Worm (Caenorhabditis elegans): Measurements from ENCODE around the gene unc-51.

Gene unc-51

DNA sequence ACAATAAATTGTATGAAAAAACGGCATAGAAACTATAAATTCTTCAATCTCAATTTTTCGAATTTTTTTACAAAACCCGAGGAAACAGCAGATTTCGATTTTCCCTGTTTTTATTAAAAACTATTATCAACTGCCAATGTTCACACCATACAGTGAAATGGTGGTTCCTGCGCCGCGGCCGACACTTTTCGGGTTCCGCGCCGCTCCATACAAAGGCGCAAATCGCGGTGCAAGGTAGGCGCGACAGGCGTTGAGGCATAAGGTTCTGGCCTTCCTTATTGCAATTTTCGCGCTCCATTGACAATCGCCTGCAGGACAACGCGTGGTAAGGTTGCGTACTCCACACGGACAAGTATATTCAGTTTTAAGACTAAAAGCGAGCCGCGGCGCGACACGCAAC is 17.5 kb downstream of the unc-51 start:
- TF ChIP-seq ref-1 (GFP tag; conservative IDR thresholded peaks at IDR 0.05): no peak
- no peak for TF ChIP-seq ztf-29 (GFP tag; IDR thresholded peaks at IDR 0.05)
- TF ChIP-seq ztf-23 (GFP tag; IDR thresholded peaks at IDR 0.05): no peak
- TF ChIP-seq cog-1 (tag; optimal IDR thresholded peaks at IDR 0.05): no peak
- no peak for TF ChIP-seq flt-1 (GFP tag; IDR thresholded peaks at IDR 0.05)
- TF ChIP-seq T22C8.4 (GFP tag; IDR thresholded peaks at IDR 0.05): no peak
- TF ChIP-seq med-1 (GFP tag; optimal IDR thresholded peaks at IDR 0.05; ENCODE audit: insufficient read depth): no peak
- no peak for TF ChIP-seq tab-1 (GFP tag; IDR thresholded peaks at IDR 0.05)
- TF ChIP-seq klf-2 (GFP tag; conservative IDR thresholded peaks at IDR 0.05): no peak

DNA sequence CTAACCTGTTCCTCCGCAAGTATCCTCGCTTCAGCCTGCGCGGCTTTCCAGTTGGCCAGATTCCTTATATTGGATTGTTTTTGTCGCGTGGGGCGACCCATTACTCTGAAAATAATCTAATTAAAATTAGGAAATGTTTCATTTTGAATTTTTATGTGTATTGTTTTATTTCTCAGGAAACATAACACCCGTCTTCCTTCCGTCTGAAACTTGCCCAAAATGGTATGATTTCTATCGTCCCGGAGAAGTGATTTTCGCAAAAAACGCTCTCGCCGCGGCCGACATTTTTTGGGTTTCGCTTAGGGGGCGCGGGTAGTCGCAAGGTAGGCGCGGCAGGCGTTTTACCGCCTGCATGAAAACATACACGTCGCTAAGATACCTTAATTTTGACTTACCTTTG is 18.1 kb downstream of the unc-51 start, which contains the start of gene clec-260:
clec-260 (minus strand) TSS at position 101 of the 400 bp plus-strand sequence.
- TF ChIP-seq tab-1 (GFP tag; IDR thresholded peaks at IDR 0.05): no peak
- TF ChIP-seq klf-2 (GFP tag; conservative IDR thresholded peaks at IDR 0.05): no peak
- TF ChIP-seq ztf-29 (GFP tag; IDR thresholded peaks at IDR 0.05): no peak
- TF ChIP-seq med-1 (GFP tag; optimal IDR thresholded peaks at IDR 0.05; ENCODE audit: insufficient read depth): no peak
- TF ChIP-seq flt-1 (GFP tag; IDR thresholded peaks at IDR 0.05): no peak
- no peak for TF ChIP-seq T22C8.4 (GFP tag; IDR thresholded peaks at IDR 0.05)
- TF ChIP-seq cog-1 (tag; optimal IDR thresholded peaks at IDR 0.05): no peak
- TF ChIP-seq ref-1 (GFP tag; conservative IDR thresholded peaks at IDR 0.05): no peak
- no peak for TF ChIP-seq ztf-23 (GFP tag; IDR thresholded peaks at IDR 0.05)

DNA sequence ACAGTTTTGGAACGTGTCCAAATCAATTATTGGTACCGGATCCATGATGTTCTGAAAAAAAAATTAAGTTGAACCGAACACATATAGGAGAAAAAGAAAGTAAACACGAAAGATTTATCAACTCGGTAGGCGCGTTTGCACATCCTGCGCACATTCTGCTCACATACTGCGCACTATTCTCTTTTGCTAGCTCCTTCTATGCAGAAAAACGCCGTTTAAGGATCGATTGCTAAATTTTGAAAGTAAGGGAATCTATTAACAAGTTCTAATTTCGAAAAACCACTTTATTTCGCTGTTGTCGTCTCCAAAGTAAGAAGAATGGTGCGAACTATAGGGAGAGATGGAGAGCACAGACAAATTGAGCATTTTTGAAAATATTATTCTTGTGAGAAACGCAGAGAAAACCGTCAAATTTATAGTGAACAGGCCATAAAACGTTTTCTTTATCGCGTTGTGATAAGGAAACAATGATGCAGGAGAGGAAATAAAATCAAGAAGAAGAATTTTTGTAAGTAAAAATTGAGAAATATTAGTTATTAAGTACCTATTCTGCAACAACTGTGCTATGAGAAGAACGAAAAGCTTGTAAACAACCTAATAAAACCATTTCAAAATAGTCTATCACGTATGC is 22.3 kb downstream of the unc-51 start, which contains the start of gene Y60A3A.24:
Y60A3A.24 (minus strand) TSS at position 51 of the 631 bp plus-strand sequence.
- no peak for TF ChIP-seq klf-2 (GFP tag; conservative IDR thresholded peaks at IDR 0.05)
- no peak for TF ChIP-seq flt-1 (GFP tag; IDR thresholded peaks at IDR 0.05)
- TF ChIP-seq ref-1 (GFP tag; conservative IDR thresholded peaks at IDR 0.05): no peak
- TF ChIP-seq T22C8.4 (GFP tag; IDR thresholded peaks at IDR 0.05): no peak
- no peak for TF ChIP-seq ztf-29 (GFP tag; IDR thresholded peaks at IDR 0.05)
- TF ChIP-seq ztf-23 (GFP tag; IDR thresholded peaks at IDR 0.05): no peak
- TF ChIP-seq med-1 (GFP tag; optimal IDR thresholded peaks at IDR 0.05; ENCODE audit: insufficient read depth): no peak
- TF ChIP-seq cog-1 (tag; optimal IDR thresholded peaks at IDR 0.05): no peak
- TF ChIP-seq tab-1 (GFP tag; IDR thresholded peaks at IDR 0.05): no peak

ce11 chrV:19978220-19978619 is 26.1 kb downstream of the unc-51 start, which contains the start of gene srh-183:
Gene srh-183 (minus strand): TSS chrV:19978320.
- TF ChIP-seq ztf-29 (GFP tag; IDR thresholded peaks at IDR 0.05): no peak
- no peak for TF ChIP-seq ztf-23 (GFP tag; IDR thresholded peaks at IDR 0.05)
- no peak for TF ChIP-seq ref-1 (GFP tag; conservative IDR thresholded peaks at IDR 0.05)
- TF ChIP-seq tab-1 (GFP tag; IDR thresholded peaks at IDR 0.05): no peak
- TF ChIP-seq T22C8.4 (GFP tag; IDR thresholded peaks at IDR 0.05): no peak
- no peak for TF ChIP-seq klf-2 (GFP tag; conservative IDR thresholded peaks at IDR 0.05)
- no peak for TF ChIP-seq med-1 (GFP tag; optimal IDR thresholded peaks at IDR 0.05; ENCODE audit: insufficient read depth)
- TF ChIP-seq cog-1 (tag; optimal IDR thresholded peaks at IDR 0.05): no peak
- no peak for TF ChIP-seq flt-1 (GFP tag; IDR thresholded peaks at IDR 0.05)

- TF ChIP-seq flt-1 (GFP tag; IDR thresholded peaks at IDR 0.05) (no peak), tab-1 (GFP tag; IDR thresholded peaks at IDR 0.05) (no peak), ztf-29 (GFP tag; IDR thresholded peaks at IDR 0.05) (no peak), T22C8.4 (GFP tag; IDR thresholded peaks at IDR 0.05) (no peak), ref-1 (GFP tag; conservative IDR thresholded peaks at IDR 0.05) (no peak), klf-2 (GFP tag; conservative IDR thresholded peaks at IDR 0.05) (no peak), ztf-23 (GFP tag; IDR thresholded peaks at IDR 0.05) (no peak), med-1 (GFP tag; optimal IDR thresholded peaks at IDR 0.05; ENCODE audit: insufficient read depth) (no peak), cog-1 (tag; optimal IDR thresholded peaks at IDR 0.05) (no peak)
Measured at ce11 chrV:19972984-19973383, 31.3 kb downstream of the unc-51 start, which contains the start of gene srh-173. Gene srh-173 (plus strand): TSS chrV:19973284.

DNA sequence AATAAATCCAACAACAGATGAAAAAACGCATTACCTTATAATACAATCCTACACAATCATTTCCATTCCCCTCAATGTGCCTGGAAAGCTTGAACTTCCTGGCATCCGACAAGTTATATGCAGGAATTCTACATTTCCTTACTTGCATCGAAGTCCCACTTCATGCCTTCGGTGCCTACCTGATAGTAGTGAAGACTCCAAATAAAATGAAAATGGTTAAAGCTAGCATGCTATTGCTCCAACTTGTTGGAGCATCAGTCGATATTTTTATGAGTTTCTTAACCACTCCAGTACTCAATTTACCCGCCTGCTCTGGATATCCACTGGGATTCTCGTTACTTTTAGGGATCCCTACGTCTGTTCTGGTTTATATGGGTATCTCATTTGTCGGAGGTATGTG is 38.7 kb downstream of the unc-51 start, which contains the start of gene srh-171:
srh-171 (plus strand) TSS at position 75 of the 400 bp plus-strand sequence.
- TF ChIP-seq cog-1 (tag; optimal IDR thresholded peaks at IDR 0.05): no peak
- no peak for TF ChIP-seq flt-1 (GFP tag; IDR thresholded peaks at IDR 0.05)
- no peak for TF ChIP-seq ref-1 (GFP tag; conservative IDR thresholded peaks at IDR 0.05)
- TF ChIP-seq tab-1 (GFP tag; IDR thresholded peaks at IDR 0.05): no peak
- no peak for TF ChIP-seq T22C8.4 (GFP tag; IDR thresholded peaks at IDR 0.05)
- TF ChIP-seq med-1 (GFP tag; optimal IDR thresholded peaks at IDR 0.05; ENCODE audit: insufficient read depth): no peak
- TF ChIP-seq ztf-29 (GFP tag; IDR thresholded peaks at IDR 0.05): no peak
- no peak for TF ChIP-seq ztf-23 (GFP tag; IDR thresholded peaks at IDR 0.05)
- no peak for TF ChIP-seq klf-2 (GFP tag; conservative IDR thresholded peaks at IDR 0.05)

DNA sequence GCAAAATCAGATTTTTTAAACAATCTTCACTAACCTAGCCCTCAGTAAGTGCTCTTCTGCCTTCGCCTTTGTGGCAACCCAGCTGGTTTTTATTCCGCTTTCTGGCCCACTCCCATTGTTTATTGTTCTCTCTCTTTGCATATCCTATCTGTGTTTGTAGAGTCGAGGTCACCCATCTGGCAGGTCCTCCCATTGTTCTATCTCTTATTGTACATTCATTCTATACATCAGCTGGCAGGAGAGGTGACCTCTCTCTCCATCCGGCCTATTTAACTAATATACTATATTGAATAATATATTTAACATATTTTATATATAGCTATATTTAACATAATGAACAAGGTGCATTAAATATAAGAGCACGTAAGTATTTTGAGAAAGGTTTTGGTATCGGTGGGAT is 42.3 kb downstream of the unc-51 start:
- TF ChIP-seq cog-1 (tag; optimal IDR thresholded peaks at IDR 0.05) (no peak), ref-1 (GFP tag; conservative IDR thresholded peaks at IDR 0.05) (no peak), flt-1 (GFP tag; IDR thresholded peaks at IDR 0.05) (no peak)

ce11 chrV:19958744-19959143 is 45.5 kb downstream of the unc-51 start, which contains the start of gene srh-172:
Gene srh-172 (plus strand): TSS chrV:19959044.
- TF ChIP-seq klf-2 (GFP tag; conservative IDR thresholded peaks at IDR 0.05) (no peak), ztf-23 (GFP tag; IDR thresholded peaks at IDR 0.05) (no peak), ref-1 (GFP tag; conservative IDR thresholded peaks at IDR 0.05) (no peak)

DNA sequence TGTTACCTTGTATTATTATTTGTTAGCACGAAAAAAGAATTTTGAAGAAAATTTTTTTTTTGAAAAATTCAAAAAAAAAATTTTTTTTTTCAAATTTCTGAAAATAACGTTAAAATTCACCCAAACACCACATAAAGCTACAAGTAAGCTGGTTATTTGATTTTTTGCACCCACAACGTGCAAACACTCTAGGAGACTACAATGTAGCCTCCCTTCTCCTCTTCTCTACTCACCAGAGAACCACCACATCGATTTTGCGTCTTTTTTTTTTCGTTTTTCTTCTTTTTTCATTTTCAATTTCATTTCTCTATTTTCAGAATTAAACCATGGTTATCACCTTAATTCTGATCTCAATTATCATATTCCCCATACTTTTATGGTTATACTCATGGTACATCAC is 49.1 kb downstream of the unc-51 start, which contains the start of gene abhd-3.1:
abhd-3.1 (plus strand) TSS at position 318 of the 400 bp plus-strand sequence.
- TF ChIP-seq med-1 (GFP tag; optimal IDR thresholded peaks at IDR 0.05; ENCODE audit: insufficient read depth) (no peak), T22C8.4 (GFP tag; IDR thresholded peaks at IDR 0.05) (no peak), ztf-23 (GFP tag; IDR thresholded peaks at IDR 0.05) (no peak), klf-2 (GFP tag; conservative IDR thresholded peaks at IDR 0.05) (no peak), ztf-29 (GFP tag; IDR thresholded peaks at IDR 0.05) (no peak), flt-1 (GFP tag; IDR thresholded peaks at IDR 0.05) (no peak), cog-1 (tag; optimal IDR thresholded peaks at IDR 0.05) (no peak), tab-1 (GFP tag; IDR thresholded peaks at IDR 0.05) (no peak), ref-1 (GFP tag; conservative IDR thresholded peaks at IDR 0.05) (no peak)

Data from whole organism, midembryonic.